Fruit fly (Drosophila melanogaster) whole organism, embryonic: ENCODE data around the gene CG10761.

Experiments used
- Ada2b ChIP-seq: fragments of 200-800 bp; sonication (Bioruptor generic); IDR thresholded peaks from 2 replicates; pipeline ENCODE4 v1.3.6; 2022; ENCODE audit warnings: missing biosample characterization, missing genetic modification characterization
- Adf1 ChIP-seq: fragments of 200-800 bp; sonication (Bioruptor generic); IDR thresholded peaks from 2 replicates; pipeline ENCODE4 v1.3.6; 2022; ENCODE audit warnings: missing biosample characterization, missing genetic modification characterization
- C15 ChIP-seq: fragments of 200-800 bp; sonication (Bioruptor generic); IDR thresholded peaks from 3 replicates; pipeline ENCODE4 v1.3.6; 2022; ENCODE audit warnings: missing biosample characterization, missing genetic modification characterization
- CG10543 ChIP-seq: fragments of 200-800 bp; sonication (Bioruptor generic); optimal IDR thresholded peaks from 3 replicates; lab custom pipeline; 2017; ENCODE audit warnings: missing biosample characterization, mild to moderate bottlenecking, missing genetic modification characterization, moderate library complexity
- CG11085 ChIP-seq: fragments of 200-800 bp; sonication (Bioruptor generic); IDR thresholded peaks from 2 replicates; pipeline ENCODE4 v1.3.6; 2022; ENCODE audit warnings: missing biosample characterization, missing genetic modification characterization
- CG12942 ChIP-seq: fragments of 200-800 bp; sonication (Bioruptor generic); optimal IDR thresholded peaks from 3 replicates; lab custom pipeline; 2016; ENCODE audit warnings: missing biosample characterization, missing genetic modification characterization
- CG14014 ChIP-seq: fragments of 200-800 bp; sonication (Bioruptor generic); IDR thresholded peaks from 2 replicates; pipeline ENCODE4 v1.3.6; 2022; ENCODE audit warnings: missing biosample characterization, missing genetic modification characterization
- CG1832 ChIP-seq: fragments of 200-800 bp; sonication (Bioruptor generic); optimal IDR thresholded peaks from 2 replicates; lab custom pipeline; 2017; ENCODE audit warnings: missing biosample characterization, mild to moderate bottlenecking, missing genetic modification characterization, inconsistent platforms
- CG2120 ChIP-seq: fragments of 200-800 bp; sonication (Bioruptor generic); optimal IDR thresholded peaks from 3 replicates; lab custom pipeline; 2016; ENCODE audit warnings: missing biosample characterization, missing genetic modification characterization
- CG2875 ChIP-seq: fragments of 200-800 bp; sonication (Bioruptor generic); optimal IDR thresholded peaks from 2 replicates; lab custom pipeline; 2017; ENCODE audit warnings: missing biosample characterization, mild to moderate bottlenecking, missing genetic modification characterization, missing genetic modification reagents
- CG3065 ChIP-seq: fragments of 200-800 bp; sonication (Bioruptor generic); optimal IDR thresholded peaks from 2 replicates; lab custom pipeline; 2016; ENCODE audit warnings: missing biosample characterization, missing genetic modification characterization
- CG31441 ChIP-seq: fragments of 200-800 bp; sonication (Bioruptor generic); IDR thresholded peaks from 2 replicates; pipeline ENCODE4 v1.3.6; 2022; ENCODE audit warnings: missing biosample characterization, missing genetic modification characterization
- CG32772 ChIP-seq: fragments of 200-800 bp; sonication (Bioruptor generic); IDR thresholded peaks from 2 replicates; pipeline ENCODE4 v1.3.6; 2022; ENCODE audit warnings: missing biosample characterization, missing genetic modification characterization
- CG4424 ChIP-seq: fragments of 200-800 bp; sonication (Bioruptor generic); optimal IDR thresholded peaks from 3 replicates; lab custom pipeline; 2016; ENCODE audit warnings: missing biosample characterization, missing genetic modification characterization
- CG6654 ChIP-seq: fragments of 200-800 bp; sonication (Bioruptor generic); optimal IDR thresholded peaks from 2 replicates; lab custom pipeline; 2017; ENCODE audit warnings: missing biosample characterization, mild to moderate bottlenecking, missing genetic modification characterization
- CG7271 ChIP-seq: fragments of 200-800 bp; sonication (Bioruptor generic); optimal IDR thresholded peaks from 2 replicates; lab custom pipeline; 2018; ENCODE audit warnings: missing biosample characterization, mild to moderate bottlenecking, missing genetic modification characterization, moderate library complexity
- CG7839 ChIP-seq: fragments of 200-800 bp; sonication (Bioruptor generic); optimal IDR thresholded peaks from 3 replicates; lab custom pipeline; 2018; ENCODE audit warnings: missing biosample characterization, mild to moderate bottlenecking, missing genetic modification characterization, moderate library complexity
- CG8924 ChIP-seq: fragments of 200-800 bp; optimal IDR thresholded peaks from 3 replicates; lab custom pipeline; 2019; ENCODE audit warnings: missing biosample characterization, mild to moderate bottlenecking, missing genetic modification characterization, moderate library complexity
- CG9932 ChIP-seq: fragments of 200-800 bp; sonication (Bioruptor generic); IDR thresholded peaks from 2 replicates; pipeline ENCODE4 v1.3.6; 2022; ENCODE audit warnings: missing biosample characterization, missing genetic modification characterization
- D ChIP-seq, 2 experiments: fragments of 200-800 bp in 1 of 2; fragments of >200 bp in 1 of 2; sonication (Bioruptor generic) in 1 of 2; optimal IDR thresholded peaks; 2 replicates in 1 of 2; 3 replicates in 1 of 2; lab custom pipeline; 2017; ENCODE audit warnings: mild to moderate bottlenecking in 1 of 2, missing biosample characterization in 1 of 2, missing genetic modification characterization in 1 of 2, missing genetic modification reagents in 1 of 2
- Hsf ChIP-seq: fragments of 200-800 bp; sonication (Bioruptor generic); optimal IDR thresholded peaks from 3 replicates; lab custom pipeline; 2016; ENCODE audit warnings: missing biosample characterization, missing genetic modification characterization
- Nf-YB ChIP-seq: fragments of 200-800 bp; sonication (Bioruptor generic); optimal IDR thresholded peaks from 3 replicates; lab custom pipeline; 2019; ENCODE audit warnings: missing biosample characterization, mild to moderate bottlenecking, missing genetic modification characterization, moderate library complexity
- Optix ChIP-seq: fragments of 200-800 bp; sonication (Bioruptor generic); IDR thresholded peaks from 3 replicates; pipeline ENCODE4 v1.3.6; 2022; ENCODE audit warnings: missing biosample characterization, missing genetic modification characterization
- Poxn ChIP-seq: fragments of 200-800 bp; sonication (Bioruptor generic); IDR thresholded peaks from 2 replicates; pipeline ENCODE4 v1.3.6; 2022; ENCODE audit warnings: missing biosample characterization, missing genetic modification characterization
- Rfx ChIP-seq: fragments of 200-800 bp; sonication (Bioruptor generic); IDR thresholded peaks from 2 replicates; pipeline ENCODE4 v1.3.6; 2022; ENCODE audit warnings: missing biosample characterization, missing genetic modification characterization
- Trl ChIP-seq, 3 experiments: fragments of >200 bp in 2 of 3; fragments of 200-800 bp in 1 of 3; sonication (Bioruptor generic) in 1 of 3; optimal IDR thresholded peaks; 2 replicates in 1 of 3; 3 replicates in 2 of 3; lab custom pipeline; 2016 to 2017; ENCODE audit warnings: missing biosample characterization in 1 of 3, missing genetic modification characterization in 1 of 3
- YL-1 ChIP-seq: fragments of 200-800 bp; sonication (Bioruptor generic); optimal IDR thresholded peaks from 3 replicates; lab custom pipeline; 2017; ENCODE audit warnings: missing biosample characterization, mild to moderate bottlenecking, missing genetic modification characterization
- bcd ChIP-seq: fragments of 200-800 bp; sonication (Bioruptor generic); optimal IDR thresholded peaks from 2 replicates; lab custom pipeline; 2017; ENCODE audit warnings: missing biosample characterization, mild to moderate bottlenecking, missing genetic modification characterization
- chinmo ChIP-seq: fragments of 200-800 bp; sonication (Bioruptor generic); IDR thresholded peaks from 4 replicates; pipeline ENCODE4 v1.3.6; 2022; ENCODE audit warnings: missing biosample characterization, missing genetic modification characterization; ENCODE audit not compliant: partially characterized antibody
- ci ChIP-seq: fragments of 200-800 bp; sonication (Bioruptor generic); IDR thresholded peaks from 3 replicates; pipeline ENCODE4 v1.3.6; 2022; ENCODE audit warnings: missing biosample characterization, missing genetic modification characterization
- crol ChIP-seq: fragments of 200-800 bp; sonication (Bioruptor generic); IDR thresholded peaks from 2 replicates; pipeline ENCODE4 v1.3.6; 2022; ENCODE audit warnings: missing biosample characterization, missing genetic modification characterization
- dpn ChIP-seq, 2 experiments: fragments of 200-800 bp; sonication (Bioruptor generic); optimal IDR thresholded peaks; 3 replicates each; lab custom pipeline; 2016; ENCODE audit warnings: missing biosample characterization in 2 of 2, missing genetic modification characterization in 2 of 2
- fd64A ChIP-seq: fragments of 200-800 bp; sonication (Bioruptor generic); optimal IDR thresholded peaks from 3 replicates; lab custom pipeline; 2018; ENCODE audit warnings: missing biosample characterization, mild to moderate bottlenecking, missing genetic modification characterization
- gcm2 ChIP-seq: fragments of 200-800 bp; sonication (Bioruptor generic); optimal IDR thresholded peaks from 2 replicates; lab custom pipeline; 2016; ENCODE audit warnings: missing biosample characterization, missing genetic modification characterization
- hth ChIP-seq: fragments of >200 bp; optimal IDR thresholded peaks from 2 replicates; lab custom pipeline; 2017; ENCODE audit warnings: inconsistent platforms
- kni ChIP-seq: fragments of 200-800 bp; sonication (Bioruptor generic); optimal IDR thresholded peaks from 3 replicates; lab custom pipeline; 2017; ENCODE audit warnings: mild to moderate bottlenecking, missing biosample characterization, missing genetic modification reagents, missing genetic modification characterization
- lov ChIP-seq, 2 experiments: fragments of 200-800 bp in 1 of 2; fragments of >200 bp in 1 of 2; sonication (Bioruptor generic) in 1 of 2; IDR thresholded peaks in 1 of 2; optimal IDR thresholded peaks in 1 of 2; 2 replicates in 1 of 2; 3 replicates in 1 of 2; pipeline versions ENCODE4 v1.3.6 to Lab custom; 2017 to 2022; ENCODE audit warnings: missing biosample characterization in 1 of 2, missing genetic modification characterization in 1 of 2
- pan ChIP-seq, 4 experiments: fragments of >200 bp in 3 of 4; fragments of 200-800 bp in 1 of 4; sonication (Bioruptor generic) in 1 of 4; optimal IDR thresholded peaks in 3 of 4; IDR thresholded peaks in 1 of 4; 2 replicates each; pipeline versions ENCODE4 v1.3.6 to Lab custom; 2017 to 2022; ENCODE audit warnings: missing biosample characterization in 2 of 4, missing genetic modification characterization in 2 of 4, mixed read lengths in 1 of 4
- sd ChIP-seq: fragments of 200-800 bp; sonication (Bioruptor generic); optimal IDR thresholded peaks from 3 replicates; lab custom pipeline; 2018; ENCODE audit warnings: missing biosample characterization, mild to moderate bottlenecking, missing genetic modification characterization, moderate library complexity
- slbo ChIP-seq: fragments of 200-800 bp; sonication (Bioruptor generic); IDR thresholded peaks from 2 replicates; pipeline ENCODE4 v1.3.6; 2022; ENCODE audit warnings: missing biosample characterization, missing genetic modification characterization
- sqz ChIP-seq: fragments of 200-800 bp; sonication (Bioruptor generic); optimal IDR thresholded peaks from 3 replicates; lab custom pipeline; 2018; ENCODE audit warnings: missing biosample characterization, mild to moderate bottlenecking, missing genetic modification characterization
- stc ChIP-seq: fragments of 200-800 bp; sonication (Bioruptor generic); IDR thresholded peaks from 2 replicates; pipeline ENCODE4 v1.3.6; 2022; ENCODE audit warnings: missing biosample characterization, missing genetic modification characterization
- tna ChIP-seq: fragments of 200-800 bp; sonication (Bioruptor generic); IDR thresholded peaks from 2 replicates; pipeline ENCODE4 v1.3.6; 2022; ENCODE audit warnings: missing biosample characterization, missing genetic modification characterization; ENCODE audit not compliant: partially characterized antibody
- vnd ChIP-seq: fragments of 200-800 bp; sonication (Bioruptor generic); IDR thresholded peaks from 3 replicates; pipeline ENCODE4 v1.3.6; 2022; ENCODE audit warnings: missing biosample characterization, missing genetic modification characterization; ENCODE audit not compliant: partially characterized antibody
- vvl ChIP-seq: fragments of 200-800 bp; sonication (Bioruptor generic); IDR thresholded peaks from 2 replicates; pipeline ENCODE4 v1.3.6; 2022; ENCODE audit warnings: missing biosample characterization, missing genetic modification characterization
- wek ChIP-seq: fragments of 200-800 bp; sonication (Bioruptor generic); optimal IDR thresholded peaks from 3 replicates; lab custom pipeline; 2018; ENCODE audit warnings: missing biosample characterization, mild to moderate bottlenecking, missing genetic modification characterization, moderate library complexity
- zen2 ChIP-seq: fragments of 200-800 bp; sonication (Bioruptor generic); IDR thresholded peaks from 3 replicates; pipeline ENCODE4 v1.3.6; 2022; ENCODE audit warnings: missing biosample characterization, missing genetic modification characterization; ENCODE audit not compliant: partially characterized antibody

CG10761 gene

DNA sequence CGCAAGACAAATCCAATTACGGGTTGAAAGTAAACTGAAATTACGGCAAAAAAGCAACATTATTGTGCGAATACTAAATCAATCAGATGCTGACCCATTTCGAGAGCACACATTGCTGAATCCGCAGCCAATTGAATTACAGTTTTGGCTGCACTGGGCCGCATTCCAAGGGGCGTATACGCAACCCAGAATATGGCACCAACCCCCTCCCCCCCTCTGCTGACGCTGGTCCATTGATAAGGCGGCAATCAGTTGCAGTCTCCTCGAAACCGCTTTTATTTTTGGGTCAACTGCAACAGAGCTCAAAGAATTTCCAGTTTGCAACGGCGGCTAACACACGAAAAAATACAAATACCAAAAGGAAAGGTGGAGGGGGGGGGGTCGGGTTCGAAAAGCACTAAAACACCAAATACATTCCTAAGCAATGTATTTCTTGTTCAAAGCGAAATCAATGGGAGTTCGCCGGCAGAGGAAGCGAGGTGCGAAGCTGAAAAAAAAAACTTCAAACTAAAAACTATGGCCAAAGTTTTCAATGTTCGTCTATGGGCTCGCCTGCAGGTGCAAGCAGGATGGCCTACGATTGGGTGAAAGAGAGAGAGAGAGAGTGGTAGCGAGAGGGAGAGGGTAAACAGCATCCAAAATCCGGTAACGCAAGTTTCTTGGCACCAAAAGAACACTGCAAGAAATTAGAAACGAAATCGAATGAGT, 33.0 kb upstream of the CG10761 start:
- TF ChIP-seq CG7271 (tag; lab: Kevin White, UChicago) (no peak), CG7839 (no peak), vvl (GFP tag; lab: Robert Waterston, UW) (0 out of 2 replicates have a peak, but pooled peaks have one; percentile 8), tna (GFP tag; lab: Robert Waterston, UW) (no peak), CG14014 (GFP tag; lab: Robert Waterston, UW) (no peak), Optix (GFP tag; lab: Robert Waterston, UW) (no peak), CG4424 (GFP tag; lab: Kevin White, UChicago) (no peak), Rfx (GFP tag; lab: Robert Waterston, UW) (peak; percentile 35; the same call in 1 of the 2 replicates), ci (GFP tag; lab: Robert Waterston, UW) (peak; percentile 26; the same call in 1 of the 3 replicates), C15 (no peak), zen2 (GFP tag; lab: Robert Waterston, UW) (no peak), pan (optimal IDR thresholded peaks at IDR 0.05; lab: Kevin White, UChicago) (no peak), pan (GFP tag; optimal IDR thresholded peaks at IDR 0.05 in 1 of 2, IDR thresholded peaks at IDR 0.05 in 1 of 2) (peak in 1 of 2 experiments; percentile 9), lov (optimal IDR thresholded peaks at IDR 0.05; lab: Kevin White, UChicago) (no peak), lov (GFP tag; IDR thresholded peaks at IDR 0.05; lab: Robert Waterston, UW) (no peak), Trl (optimal IDR thresholded peaks at IDR 0.05; lab: Kevin White, UChicago) (peak in 1 of 2 experiments; percentile 10), Trl (GFP tag; optimal IDR thresholded peaks at IDR 0.05; lab: Kevin White, UChicago) (no peak), CG6654 (peak; percentile 94), hth (lab: Kevin White, UChicago) (no peak), sd (tag; lab: Kevin White, UChicago) (peak; percentile 95), Poxn (GFP tag; lab: Robert Waterston, UW) (no peak), chinmo (peak; percentile 75; the same call in 1 of the 4 replicates), wek (GFP tag; lab: Kevin White, UChicago) (no peak), sqz (GFP tag; lab: Kevin White, UChicago) (peak; percentile 60), CG2875 (GFP tag; lab: Kevin White, UChicago) (no peak), CG12942 (GFP tag; lab: Kevin White, UChicago) (no peak), CG31441 (GFP tag; lab: Robert Waterston, UW) (no peak), Ada2b (GFP tag; lab: Robert Waterston, UW) (no peak), gcm2 (GFP tag; lab: Kevin White, UChicago) (no peak), vnd (GFP tag; lab: Robert Waterston, UW) (no peak), slbo (peak; percentile 39; the same call in 1 of the 2 replicates), CG1832 (GFP tag; lab: Kevin White, UChicago) (peak; percentile 62), dpn (GFP tag; optimal IDR thresholded peaks at IDR 0.05; lab: Kevin White, UChicago) (no peak), fd64A (no peak), CG10543 (GFP tag; lab: Kevin White, UChicago) (no peak), CG8924 (tag; lab: Kevin White, UChicago) (no peak), crol (peak; percentile 80), YL-1 (no peak), Hsf (GFP tag; lab: Kevin White, UChicago) (no peak), CG3065 (no peak), CG9932 (peak; percentile 6; the same call in 1 of the 2 replicates), bcd (GFP tag; lab: Kevin White, UChicago) (no peak), stc (GFP tag; lab: Robert Waterston, UW) (no peak), CG2120 (GFP tag; lab: Kevin White, UChicago) (no peak), kni (GFP tag; lab: Kevin White, UChicago) (peak; percentile 51), CG32772 (GFP tag; lab: Robert Waterston, UW) (peak; percentile 30; the same call in 1 of the 2 replicates), Adf1 (GFP tag; lab: Robert Waterston, UW) (0 out of 2 replicates have a peak, but pooled peaks have one; percentile 21), D (optimal IDR thresholded peaks at IDR 0.05; lab: Kevin White, UChicago) (no peak), D (GFP tag; optimal IDR thresholded peaks at IDR 0.05; lab: Kevin White, UChicago) (no peak), CG11085 (no peak), Nf-YB (GFP tag; lab: Kevin White, UChicago) (no peak)
